Worm (Caenorhabditis elegans) whole organism, midembryonic: ENCODE measurements around the gene vdac-1.

ENCODE experiments used
- T22C8.4 ChIP-seq: fragments of 200-800 bp; sonication (Bioruptor generic); IDR thresholded peaks from 2 replicates; pipeline ENCODE4 v1.3.6; 2022; ENCODE audit warnings: missing genetic modification characterization, missing compliant biosample characterization
- cog-1 ChIP-seq: sonication (generic microtip); optimal IDR thresholded peaks from 2 replicates; lab custom pipeline; 2016; ENCODE audit warnings: missing genetic modification characterization, missing compliant biosample characterization
- klf-2 ChIP-seq: fragments of 200-800 bp; sonication (Bioruptor generic); conservative IDR thresholded peaks from 2 replicates; pipeline ENCODE4 v1.3.6; 2022; ENCODE audit warnings: missing genetic modification reagents, missing genetic modification characterization, missing compliant biosample characterization
- tab-1 ChIP-seq: fragments of 200-800 bp; sonication (Bioruptor generic); IDR thresholded peaks from 2 replicates; pipeline ENCODE4 v1.3.6; 2022; ENCODE audit warnings: missing genetic modification characterization, missing compliant biosample characterization
- ztf-23 ChIP-seq: fragments of 200-800 bp; sonication (Bioruptor generic); IDR thresholded peaks from 2 replicates; pipeline ENCODE4 v1.3.6; 2022; ENCODE audit warnings: missing genetic modification reagents, missing genetic modification characterization, missing compliant biosample characterization
- ztf-29 ChIP-seq: fragments of 200-800 bp; sonication (Bioruptor generic); IDR thresholded peaks from 2 replicates; pipeline ENCODE4 v1.3.6; 2022; ENCODE audit warnings: missing genetic modification reagents, missing genetic modification characterization, missing compliant biosample characterization

ce11 chrIV:7487554-7488456 lies 19.9 kb downstream of the vdac-1 start, which contains the start of the genes his-60 and his-59:
- TF ChIP-seq T22C8.4 = 0 out of 2 replicates have a peak, but pooled peaks have one; percentile 6
- peak; percentile 67; the same call in 1 of the 2 replicates for TF ChIP-seq ztf-23
- TF ChIP-seq cog-1 (tag; lab: Kevin White, UChicago) = peak; percentile 60
- TF ChIP-seq ztf-29 (GFP tag; lab: Robert Waterston, UW) = no peak; the same call in 1 of the 2 replicates
- TF ChIP-seq tab-1 (GFP tag; lab: Robert Waterston, UW) = no peak; the same call in 1 of the 2 replicates
- TF ChIP-seq klf-2 (GFP tag; lab: Robert Waterston, UW) = no peak
